Worm (Caenorhabditis elegans) whole organism, late embryonic: ENCODE data around the gene C29F5.1.

Experiments
- hlh-30 ChIP-seq: sonication (generic microtip); optimal IDR thresholded peaks from 2 replicates; lab custom pipeline; 2017; ENCODE audit warnings: antibody characterized with exemption, missing genetic modification characterization, missing compliant biosample characterization; ENCODE audit not compliant: insufficient read depth
- nhr-11 ChIP-seq: fragments of 150-350 bp; optimal IDR thresholded peaks from 2 replicates; lab custom pipeline; 2014; ENCODE audit warnings: missing biosample characterization, missing genetic modification characterization

ce11 chrII:6257220-6257877, 46.0 kb upstream of the C29F5.1 start:
- TF ChIP-seq nhr-11: no peak
- TF ChIP-seq hlh-30: no peak
